Fruit fly (Drosophila melanogaster): ENCODE results near the gene Grip71.

The Grip71 gene

DNA sequence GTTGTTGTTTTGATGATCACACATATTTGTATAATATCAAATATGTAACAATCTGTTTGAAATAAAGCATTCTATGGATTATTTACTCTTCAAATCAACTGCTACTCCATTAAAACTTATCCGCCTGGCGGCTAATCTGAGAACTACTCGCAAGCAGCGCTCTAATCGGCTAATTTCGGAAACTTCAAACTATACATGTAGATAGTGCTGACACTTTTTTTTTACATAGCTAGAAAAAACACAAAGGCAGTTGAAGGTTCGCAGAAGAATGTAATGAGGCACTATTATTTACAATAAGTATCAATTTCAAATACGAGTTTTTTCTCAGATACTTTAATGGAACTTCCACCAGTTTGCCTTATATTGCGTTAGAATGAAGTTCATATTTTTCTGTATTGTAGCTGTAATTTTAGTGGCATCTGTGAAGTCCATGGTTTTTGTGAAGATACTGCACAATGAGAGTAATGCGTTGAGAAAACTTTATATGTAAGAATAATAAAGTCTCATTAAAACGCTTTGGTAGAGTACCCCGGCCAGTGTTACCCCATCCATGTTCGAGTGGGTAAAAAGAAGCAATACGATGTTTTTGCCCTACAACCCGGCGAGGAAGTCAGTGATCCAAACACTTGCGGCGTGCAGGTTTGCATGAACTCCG is 42.6 kb upstream of the Grip71 start (continued):
- no peak for TF ChIP-seq CG5180 (GFP tag; optimal IDR thresholded peaks at IDR 0.05)
- TF ChIP-seq CG7839 (tag; optimal IDR thresholded peaks at IDR 0.05), result no peak
- TF ChIP-seq grau (tag; optimal IDR thresholded peaks at IDR 0.05), result no peak
- no peak for TF ChIP-seq CG12769 (tag; optimal IDR thresholded peaks at IDR 0.05)
- no peak for TF ChIP-seq gce (GFP tag; IDR thresholded peaks at IDR 0.05)
- TF ChIP-seq CG34224 (GFP tag; IDR thresholded peaks at IDR 0.05; ENCODE audit: partially characterized antibody), result no peak
- TF ChIP-seq dan (GFP tag; IDR thresholded peaks at IDR 0.05), result no peak
- TF ChIP-seq CkIIα-i1 (GFP tag; IDR thresholded peaks at IDR 0.05), result no peak
- TF ChIP-seq vvl (GFP tag; IDR thresholded peaks at IDR 0.05), result peak; percentile 47; the same call in 1 of the 2 replicates
- TF ChIP-seq nmo (GFP tag; optimal IDR thresholded peaks at IDR 0.05), result peak; percentile 53
- TF ChIP-seq mam (GFP tag; optimal IDR thresholded peaks at IDR 0.05), result peak; percentile 48
- no peak for TF ChIP-seq grn (GFP tag; optimal IDR thresholded peaks at IDR 0.05)
- TF ChIP-seq CG17186 (GFP tag; optimal IDR thresholded peaks at IDR 0.05), result no peak
- TF ChIP-seq CG2120 (GFP tag; optimal IDR thresholded peaks at IDR 0.05), result no peak
- peak; percentile 92 for TF ChIP-seq Ets65A (GFP tag)
- TF ChIP-seq ftz-f1 (GFP tag; optimal IDR thresholded peaks at IDR 0.05), result no peak
- TF ChIP-seq CG11093 (GFP tag; IDR thresholded peaks at IDR 0.05), result no peak
- no peak for TF ChIP-seq sima (GFP tag; optimal IDR thresholded peaks at IDR 0.05)
- peak; percentile 43 for TF ChIP-seq CG10979 (tag; optimal IDR thresholded peaks at IDR 0.05)
- TF ChIP-seq CHES-1-like (GFP tag; optimal IDR thresholded peaks at IDR 0.05), result no peak
- TF ChIP-seq CG17568 (GFP tag; optimal IDR thresholded peaks at IDR 0.05), result no peak
- TF ChIP-seq kay (GFP tag; optimal IDR thresholded peaks at IDR 0.05), result no peak
- no peak for TF ChIP-seq cg (GFP tag; optimal IDR thresholded peaks at IDR 0.05)
- TF ChIP-seq CG17361 (GFP tag; IDR thresholded peaks at IDR 0.05), result no peak
- TF ChIP-seq hbn (GFP tag; IDR thresholded peaks at IDR 0.05; ENCODE audit: partially characterized antibody), result no peak
- peak; percentile 4 for TF ChIP-seq CG13123 (GFP tag; optimal IDR thresholded peaks at IDR 0.05)
- no peak for TF ChIP-seq HLH4C (GFP tag; IDR thresholded peaks at IDR 0.05; ENCODE audit: partially characterized antibody)
- TF ChIP-seq CG1603 (tag; optimal IDR thresholded peaks at IDR 0.05), result no peak
- TF ChIP-seq al (GFP tag; IDR thresholded peaks at IDR 0.05), result no peak
- peak; percentile 57 for TF ChIP-seq emc (GFP tag; optimal IDR thresholded peaks at IDR 0.05)
- TF ChIP-seq Neu2 (GFP tag; optimal IDR thresholded peaks at IDR 0.05; ENCODE audit: borderline replicate concordance), result no peak
- no peak for TF ChIP-seq Dad (GFP tag; optimal IDR thresholded peaks at IDR 0.05)
- TF ChIP-seq peb (GFP tag; IDR thresholded peaks at IDR 0.05), result no peak
- no peak for TF ChIP-seq fd96Cb (tag; optimal IDR thresholded peaks at IDR 0.05)
- TF ChIP-seq caup (GFP tag; optimal IDR thresholded peaks at IDR 0.05; ENCODE audit: severe bottlenecking), result no peak
- TF ChIP-seq bowl (GFP tag; IDR thresholded peaks at IDR 0.05), result no peak
- TF ChIP-seq Blimp-1 (GFP tag; optimal IDR thresholded peaks at IDR 0.05), result no peak
- no peak for TF ChIP-seq trh (GFP tag; optimal IDR thresholded peaks at IDR 0.05)
- TF ChIP-seq CG16863 (GFP tag; optimal IDR thresholded peaks at IDR 0.05), result peak; percentile 41
- peak; percentile 62 for TF ChIP-seq az2 (GFP tag; optimal IDR thresholded peaks at IDR 0.05)
- no peak for TF ChIP-seq CG17612 (GFP tag; IDR thresholded peaks at IDR 0.05)
- TF ChIP-seq unc-4 (GFP tag; IDR thresholded peaks at IDR 0.05; ENCODE audit: partially characterized antibody), result no peak
- TF ChIP-seq CG31365 (tag; optimal IDR thresholded peaks at IDR 0.05), result peak; percentile 8
- TF ChIP-seq CG6765 (GFP tag; optimal IDR thresholded peaks at IDR 0.05), result no peak
- TF ChIP-seq Lhr (GFP tag; optimal IDR thresholded peaks at IDR 0.05), result peak; percentile 83
- TF ChIP-seq CG42726 (GFP tag; IDR thresholded peaks at IDR 0.05; ENCODE audit: partially characterized antibody), result peak; percentile 77
- peak; percentile 39; the same call in 1 of the 3 replicates for TF ChIP-seq H15 (GFP tag; IDR thresholded peaks at IDR 0.05)
- TF ChIP-seq Hmr (GFP tag; optimal IDR thresholded peaks at IDR 0.05), result peak; percentile 61
- TF ChIP-seq Hsf (GFP tag; optimal IDR thresholded peaks at IDR 0.05), result peak; percentile 62
- 0 out of 2 replicates have a peak, but pooled peaks have one; percentile 13 for TF ChIP-seq CG11696 (GFP tag; IDR thresholded peaks at IDR 0.05)
